Worm (Caenorhabditis elegans): Measurements from ENCODE around the gene F29G6.1.

DNA sequence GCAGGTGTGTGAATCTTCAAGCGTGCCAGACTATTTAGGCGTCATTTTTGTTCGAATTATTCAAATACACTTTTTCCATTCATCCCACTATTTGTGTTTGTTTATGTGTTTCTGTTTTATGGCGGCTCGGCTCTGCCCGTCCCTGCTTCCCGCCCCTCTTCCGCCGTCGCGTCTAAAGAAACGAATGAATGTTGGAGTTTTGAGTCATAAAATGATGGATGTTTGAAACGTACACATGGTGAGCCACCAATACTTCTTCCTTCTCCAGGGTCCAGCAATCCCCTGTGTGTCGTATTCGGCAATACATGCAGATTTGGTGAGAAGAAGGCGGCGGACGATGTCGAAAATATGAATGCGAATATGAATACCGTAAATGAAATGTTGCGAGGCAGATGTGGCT is 39.1 kb upstream of the F29G6.1 start:
- no peak for TF ChIP-seq nhr-237 (tag; optimal IDR thresholded peaks at IDR 0.05)
- no peak for TF ChIP-seq nhr-43 (tag; optimal IDR thresholded peaks at IDR 0.05; ENCODE audit: poor library complexity, severe bottlenecking)
- no peak for TF ChIP-seq nhr-76 (tag; optimal IDR thresholded peaks at IDR 0.05)
- peak; percentile 78 for TF ChIP-seq lin-39 (tag; optimal IDR thresholded peaks at IDR 0.05)
- TF ChIP-seq ZK546.5 (tag; optimal IDR thresholded peaks at IDR 0.05), result no peak
- no peak for TF ChIP-seq snpc-4 (tag; optimal IDR thresholded peaks at IDR 0.05)
- no peak for TF ChIP-seq ztf-4 (tag; optimal IDR thresholded peaks at IDR 0.05)
- TF ChIP-seq unc-39 (tag; optimal IDR thresholded peaks at IDR 0.05), result no peak
- no peak for TF ChIP-seq sea-2 (GFP tag; optimal IDR thresholded peaks at IDR 0.05)
- no peak for TF ChIP-seq tbx-2 (tag; optimal IDR thresholded peaks at IDR 0.05)
- TF ChIP-seq unc-62 (GFP tag; optimal IDR thresholded peaks at IDR 0.05), result no peak
- no peak for TF ChIP-seq ama-1 (optimal IDR thresholded peaks at IDR 0.05)
- no peak for TF ChIP-seq zag-1 (tag; optimal IDR thresholded peaks at IDR 0.05)
- TF ChIP-seq nhr-77 (tag; optimal IDR thresholded peaks at IDR 0.05), result no peak
